Worm (Caenorhabditis elegans) whole organism, mixed stage, embryonic: Measurements from ENCODE around the gene nhr-71.

Source experiments
- elt-1 ChIP-seq: sonication (generic microtip); optimal IDR thresholded peaks from 2 replicates; lab custom pipeline; 2017; ENCODE audit warnings: missing genetic modification characterization, mild to moderate bottlenecking, missing compliant biosample characterization, antibody characterized with exemption, moderate library complexity, borderline replicate concordance; ENCODE audit not compliant: insufficient read depth
- pha-4 ChIP-seq: fragments of 150-350 bp; optimal IDR thresholded peaks from 2 replicates; lab custom pipeline; 2018; ENCODE audit warnings: missing biosample characterization, missing genetic modification reagents, missing genetic modification characterization
- snpc-4 ChIP-seq: fragments of 150-350 bp; optimal IDR thresholded peaks from 2 replicates; lab custom pipeline; 2014; ENCODE audit warnings: missing biosample characterization, missing genetic modification characterization

DNA sequence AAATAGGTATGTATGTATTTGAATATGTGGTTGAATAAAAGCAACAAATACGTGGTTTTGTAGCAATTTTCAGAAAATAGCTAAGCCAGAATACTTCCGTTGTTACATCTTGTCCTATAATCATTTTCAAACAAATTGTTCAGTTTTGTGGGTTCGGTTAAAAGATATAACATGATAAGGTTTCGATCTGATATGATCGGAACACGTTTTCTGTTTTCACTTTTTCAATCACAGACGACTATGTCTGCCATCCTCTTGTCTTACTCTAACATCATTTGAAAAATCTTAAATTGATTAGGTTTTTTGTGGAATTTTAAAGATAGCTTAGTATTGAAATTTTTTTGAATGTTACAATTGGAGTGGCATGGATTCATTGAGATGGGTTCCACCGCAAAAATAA lies 20.8 kb upstream of the nhr-71 start:
- TF ChIP-seq pha-4 (tag; lab: Kevin White, UChicago) = no peak
- TF ChIP-seq elt-1 (tag; lab: Kevin White, UChicago) = no peak
- TF ChIP-seq snpc-4 (tag; lab: Kevin White, UChicago) = no peak
